Fruit fly (Drosophila melanogaster) whole organism, embryonic: ENCODE results near the gene CG7556.

ENCODE experiments used
- Blimp-1 ChIP-seq: fragments of 200-800 bp; sonication (Bioruptor generic); optimal IDR thresholded peaks from 3 replicates; lab custom pipeline; 2018; ENCODE audit warnings: missing biosample characterization, missing genetic modification characterization, mild to moderate bottlenecking, moderate library complexity, missing genetic modification reagents
- CG10147 ChIP-seq: fragments of 200-800 bp; sonication (Bioruptor generic); optimal IDR thresholded peaks from 2 replicates; lab custom pipeline; 2019; ENCODE audit warnings: missing biosample characterization, mild to moderate bottlenecking, missing genetic modification characterization, moderate library complexity
- CG12236 ChIP-seq: fragments of 200-800 bp; sonication (Bioruptor generic); optimal IDR thresholded peaks from 2 replicates; lab custom pipeline; 2016; ENCODE audit warnings: missing biosample characterization, missing genetic modification characterization
- CG1529 ChIP-seq: fragments of 200-800 bp; sonication (Bioruptor generic); optimal IDR thresholded peaks from 3 replicates; lab custom pipeline; 2018; ENCODE audit warnings: missing biosample characterization, missing genetic modification characterization
- CG15514 ChIP-seq: fragments of 200-800 bp; sonication (Bioruptor generic); optimal IDR thresholded peaks from 3 replicates; lab custom pipeline; 2017; ENCODE audit warnings: missing biosample characterization, missing genetic modification characterization, mild to moderate bottlenecking, moderate library complexity, missing genetic modification reagents
- CG15601 ChIP-seq: fragments of 200-800 bp; sonication (Bioruptor generic); optimal IDR thresholded peaks from 3 replicates; lab custom pipeline; 2019; ENCODE audit warnings: missing biosample characterization, mild to moderate bottlenecking, missing genetic modification characterization, moderate library complexity
- CG1603 ChIP-seq: fragments of 200-800 bp; sonication (Bioruptor generic); optimal IDR thresholded peaks from 2 replicates; lab custom pipeline; 2019; ENCODE audit warnings: missing biosample characterization, mild to moderate bottlenecking, missing genetic modification characterization, moderate library complexity
- CG17612 ChIP-seq: fragments of 200-800 bp; sonication (Bioruptor generic); IDR thresholded peaks from 2 replicates; pipeline ENCODE4 v1.3.6; 2022; ENCODE audit warnings: missing biosample characterization, missing genetic modification characterization
- CG18011 ChIP-seq: fragments of 200-800 bp; sonication (Bioruptor generic); optimal IDR thresholded peaks from 2 replicates; lab custom pipeline; 2017; ENCODE audit warnings: missing biosample characterization, missing genetic modification characterization, mild to moderate bottlenecking, moderate library complexity, missing genotype
- CG2120 ChIP-seq: fragments of 200-800 bp; sonication (Bioruptor generic); optimal IDR thresholded peaks from 3 replicates; lab custom pipeline; 2016; ENCODE audit warnings: missing biosample characterization, missing genetic modification characterization
- CG30020 ChIP-seq: fragments of 200-800 bp; optimal IDR thresholded peaks from 2 replicates; lab custom pipeline; 2019; ENCODE audit warnings: missing biosample characterization, mild to moderate bottlenecking, missing genetic modification characterization, moderate library complexity
- CG30431 ChIP-seq: fragments of 200-800 bp; sonication (Bioruptor generic); optimal IDR thresholded peaks from 2 replicates; lab custom pipeline; 2017; ENCODE audit warnings: missing biosample characterization, missing genetic modification characterization
- CG34376 ChIP-seq: fragments of 200-800 bp; sonication (Bioruptor generic); optimal IDR thresholded peaks from 2 replicates; lab custom pipeline; 2018; ENCODE audit warnings: missing biosample characterization, mild to moderate bottlenecking, missing genetic modification characterization
- CG6765 ChIP-seq: fragments of 200-800 bp; sonication (Bioruptor generic); optimal IDR thresholded peaks from 3 replicates; lab custom pipeline; 2017; ENCODE audit warnings: missing biosample characterization, mild to moderate bottlenecking, missing genetic modification characterization
- CG6791 ChIP-seq: fragments of 200-800 bp; sonication (Bioruptor generic); IDR thresholded peaks from 3 replicates; pipeline ENCODE4 v1.3.6; 2022; ENCODE audit warnings: missing biosample characterization, missing genetic modification characterization; ENCODE audit not compliant: partially characterized antibody
- CG7963 ChIP-seq: fragments of 200-800 bp; sonication (Bioruptor generic); IDR thresholded peaks from 3 replicates; pipeline ENCODE4 v1.3.6; 2022; ENCODE audit warnings: missing biosample characterization, missing genetic modification characterization; ENCODE audit not compliant: partially characterized antibody
- CG9876 ChIP-seq: fragments of 200-800 bp; sonication (Bioruptor generic); optimal IDR thresholded peaks from 2 replicates; lab custom pipeline; 2016; ENCODE audit warnings: missing biosample characterization, missing genetic modification characterization
- CTCF ChIP-seq: fragments of 200-800 bp; sonication (Bioruptor generic); optimal IDR thresholded peaks from 2 replicates; lab custom pipeline; 2017; ENCODE audit warnings: missing biosample characterization, mild to moderate bottlenecking, missing genetic modification characterization, moderate library complexity
- Dbx ChIP-seq: fragments of 200-800 bp; sonication (Bioruptor generic); IDR thresholded peaks from 3 replicates; pipeline ENCODE4 v1.3.6; 2022; ENCODE audit warnings: missing biosample characterization, missing genetic modification characterization
- Doc3 ChIP-seq: fragments of 200-800 bp; sonication (Bioruptor generic); IDR thresholded peaks from 3 replicates; pipeline ENCODE4 v1.3.6; 2022; ENCODE audit warnings: missing biosample characterization, missing genetic modification characterization; ENCODE audit not compliant: partially characterized antibody
- E2f2 ChIP-seq: fragments of 200-800 bp; sonication (Bioruptor generic); IDR thresholded peaks from 2 replicates; pipeline ENCODE4 v1.3.6; 2022; ENCODE audit warnings: missing biosample characterization, missing genetic modification characterization
- Eip74EF ChIP-seq, 2 experiments: fragments of 200-800 bp in 1 of 2; fragments of >200 bp in 1 of 2; sonication (Bioruptor generic) in 1 of 2; optimal IDR thresholded peaks; 2 replicates each; lab custom pipeline; 2017 to 2019; ENCODE audit warnings: missing biosample characterization in 2 of 2, missing genetic modification characterization in 2 of 2, mild to moderate bottlenecking in 1 of 2, moderate library complexity in 1 of 2
- H15 ChIP-seq: fragments of 200-800 bp; sonication (Bioruptor generic); IDR thresholded peaks from 3 replicates; pipeline ENCODE4 v1.3.6; 2022; ENCODE audit warnings: missing biosample characterization, missing genetic modification characterization
- MBD-R2 ChIP-seq: fragments of 200-800 bp; sonication (Bioruptor generic); IDR thresholded peaks from 2 replicates; pipeline ENCODE4 v1.3.6; 2022; ENCODE audit warnings: missing biosample characterization, missing genetic modification characterization
- MESR4 ChIP-seq: fragments of 200-800 bp; sonication (Bioruptor generic); optimal IDR thresholded peaks from 2 replicates; lab custom pipeline; 2018; ENCODE audit warnings: missing biosample characterization, mild to moderate bottlenecking, missing genetic modification characterization, moderate library complexity
- Med ChIP-seq: fragments of 200-800 bp; sonication (Bioruptor generic); peaks from one replicate; lab custom pipeline; 2016; ENCODE audit warnings: missing biosample characterization, missing genetic modification characterization, mild to moderate bottlenecking, inconsistent platforms, moderate library complexity
- Sin3A ChIP-seq: fragments of >200 bp; optimal IDR thresholded peaks from 2 replicates; lab custom pipeline; 2018
- Trl ChIP-seq, 3 experiments: fragments of >200 bp in 2 of 3; fragments of 200-800 bp in 1 of 3; sonication (Bioruptor generic) in 1 of 3; optimal IDR thresholded peaks; 2 replicates in 1 of 3; 3 replicates in 2 of 3; lab custom pipeline; 2016 to 2017; ENCODE audit warnings: missing biosample characterization in 1 of 3, missing genetic modification characterization in 1 of 3
- YL-1 ChIP-seq: fragments of 200-800 bp; sonication (Bioruptor generic); optimal IDR thresholded peaks from 3 replicates; lab custom pipeline; 2017; ENCODE audit warnings: missing biosample characterization, mild to moderate bottlenecking, missing genetic modification characterization
- amos ChIP-seq: fragments of 200-800 bp; sonication (Bioruptor generic); IDR thresholded peaks from 2 replicates; pipeline ENCODE4 v1.3.6; 2022; ENCODE audit warnings: missing biosample characterization, missing genetic modification characterization; ENCODE audit not compliant: partially characterized antibody
- bowl ChIP-seq: fragments of 200-800 bp; sonication (Bioruptor generic); IDR thresholded peaks from 2 replicates; pipeline ENCODE4 v1.3.6; 2022; ENCODE audit warnings: missing biosample characterization, missing genetic modification characterization
- btn ChIP-seq: fragments of 200-800 bp; sonication (Bioruptor generic); optimal IDR thresholded peaks from 2 replicates; lab custom pipeline; 2016; ENCODE audit warnings: missing biosample characterization, missing genetic modification characterization
- chinmo ChIP-seq: fragments of 200-800 bp; sonication (Bioruptor generic); IDR thresholded peaks from 4 replicates; pipeline ENCODE4 v1.3.6; 2022; ENCODE audit warnings: missing biosample characterization, missing genetic modification characterization; ENCODE audit not compliant: partially characterized antibody
- grau ChIP-seq: fragments of 200-800 bp; optimal IDR thresholded peaks from 3 replicates; lab custom pipeline; 2019; ENCODE audit warnings: missing biosample characterization, mild to moderate bottlenecking, missing genetic modification characterization, moderate library complexity
- gt ChIP-seq: fragments of 200-800 bp; sonication (Bioruptor generic); IDR thresholded peaks from 2 replicates; pipeline ENCODE4 v1.3.6; 2022; ENCODE audit warnings: missing biosample characterization, missing genetic modification characterization
- inv ChIP-seq: fragments of 200-800 bp; sonication (Bioruptor generic); IDR thresholded peaks from 2 replicates; pipeline ENCODE4 v1.3.6; 2022; ENCODE audit warnings: missing biosample characterization, missing genetic modification characterization; ENCODE audit not compliant: partially characterized antibody
- kay ChIP-seq: fragments of 200-800 bp; sonication (Bioruptor generic); optimal IDR thresholded peaks from 2 replicates; lab custom pipeline; 2016; ENCODE audit warnings: missing biosample characterization, missing genetic modification characterization
- kni ChIP-seq: fragments of 200-800 bp; sonication (Bioruptor generic); optimal IDR thresholded peaks from 3 replicates; lab custom pipeline; 2017; ENCODE audit warnings: mild to moderate bottlenecking, missing biosample characterization, missing genetic modification reagents, missing genetic modification characterization
- knrl ChIP-seq: fragments of 200-800 bp; sonication (Bioruptor generic); IDR thresholded peaks from 3 replicates; pipeline ENCODE4 v1.3.6; 2022; ENCODE audit warnings: missing biosample characterization, missing genetic modification characterization; ENCODE audit not compliant: partially characterized antibody
- nerfin-2 ChIP-seq: fragments of 200-800 bp; sonication (Bioruptor generic); IDR thresholded peaks from 2 replicates; pipeline ENCODE4 v1.3.6; 2022; ENCODE audit warnings: missing biosample characterization, missing genetic modification characterization; ENCODE audit not compliant: partially characterized antibody
- p53 ChIP-seq: fragments of 200-800 bp; sonication (Bioruptor generic); optimal IDR thresholded peaks from 2 replicates; lab custom pipeline; 2016; ENCODE audit warnings: missing biosample characterization, missing genetic modification characterization
- pum ChIP-seq: fragments of 200-800 bp; sonication (Bioruptor generic); optimal IDR thresholded peaks from 2 replicates; lab custom pipeline; 2016; ENCODE audit warnings: missing biosample characterization, missing genetic modification characterization
- pzg ChIP-seq: fragments of 200-800 bp; sonication (Bioruptor generic); optimal IDR thresholded peaks from 3 replicates; lab custom pipeline; 2018; ENCODE audit warnings: missing biosample characterization, mild to moderate bottlenecking, missing genetic modification characterization, moderate library complexity
- sc ChIP-seq, 3 experiments: fragments of >200 bp in 2 of 3; fragments of 200-800 bp in 1 of 3; sonication (Bioruptor generic) in 1 of 3; optimal IDR thresholded peaks; 2 replicates in 2 of 3; 3 replicates in 1 of 3; lab custom pipeline; 2017; ENCODE audit warnings: mild to moderate bottlenecking in 1 of 3, missing biosample characterization in 1 of 3, missing genetic modification characterization in 1 of 3, missing genetic modification reagents in 1 of 3
- sens ChIP-seq: fragments of 200-800 bp; sonication (Bioruptor generic); peaks from one replicate; lab custom pipeline; 2016; ENCODE audit warnings: missing biosample characterization, missing genetic modification characterization
- slbo ChIP-seq: fragments of 200-800 bp; sonication (Bioruptor generic); IDR thresholded peaks from 2 replicates; pipeline ENCODE4 v1.3.6; 2022; ENCODE audit warnings: missing biosample characterization, missing genetic modification characterization
- sob ChIP-seq: fragments of 200-800 bp; sonication (Bioruptor generic); IDR thresholded peaks from 2 replicates; pipeline ENCODE4 v1.3.6; 2022; ENCODE audit warnings: missing biosample characterization, missing genetic modification characterization
- sug ChIP-seq: fragments of 200-800 bp; optimal IDR thresholded peaks from 2 replicates; lab custom pipeline; 2019; ENCODE audit warnings: missing biosample characterization, mild to moderate bottlenecking, missing genetic modification characterization, moderate library complexity
- tup ChIP-seq: fragments of 200-800 bp; sonication (Bioruptor generic); optimal IDR thresholded peaks from 2 replicates; lab custom pipeline; 2016; ENCODE audit warnings: missing biosample characterization, mild to moderate bottlenecking, missing genetic modification characterization, moderate library complexity
- vfl ChIP-seq: fragments of 200-800 bp; sonication (Bioruptor generic); optimal IDR thresholded peaks from 2 replicates; lab custom pipeline; 2016; ENCODE audit warnings: missing biosample characterization, missing genetic modification characterization

The CG7556 gene

DNA sequence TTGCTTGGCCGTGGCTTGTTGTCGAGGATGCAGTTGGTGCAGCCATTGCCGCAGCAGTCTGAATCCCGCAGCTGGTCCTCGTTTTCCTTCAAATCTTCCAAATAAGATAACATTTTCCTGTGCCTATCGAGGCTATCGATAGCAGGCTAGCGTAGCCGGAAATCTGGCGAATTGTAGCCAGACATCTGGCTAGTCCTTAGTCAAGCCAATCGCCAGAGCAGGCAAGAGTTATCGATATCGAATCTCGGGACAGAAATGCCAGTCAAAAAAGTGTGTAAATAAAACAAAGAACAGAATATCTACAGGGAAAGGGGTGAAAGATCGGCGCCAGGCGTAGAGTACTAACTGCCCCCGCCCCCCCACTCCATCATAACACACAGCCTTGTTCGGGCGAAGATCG, 13.7 kb upstream of the CG7556 start, which contains the start of the genes CG7914 and CG14194 (continued):
- TF ChIP-seq Dbx, result no peak
- peak; percentile 54 for TF ChIP-seq sens (GFP tag; lab: Kevin White, UChicago)
- peak; percentile 50 for TF ChIP-seq Med (GFP tag; lab: Kevin White, UChicago)
- TF ChIP-seq pzg (GFP tag; lab: Kevin White, UChicago), result peak; percentile 69
- no peak for TF ChIP-seq gt (GFP tag; lab: Robert Waterston, UW)
- 0 out of 2 replicates have a peak, but pooled peaks have one; percentile 32 for TF ChIP-seq sob (GFP tag; lab: Robert Waterston, UW)
- TF ChIP-seq tup (GFP tag; lab: Kevin White, UChicago), result no peak
- TF ChIP-seq YL-1 (GFP tag; lab: Kevin White, UChicago), result peak; percentile 43
- no peak for TF ChIP-seq CG2120 (GFP tag; lab: Kevin White, UChicago)
- TF ChIP-seq CG6765 (GFP tag; lab: Kevin White, UChicago), result no peak
- TF ChIP-seq kni (GFP tag; lab: Kevin White, UChicago), result no peak
- TF ChIP-seq CG17612 (GFP tag; lab: Robert Waterston, UW), result no peak
- TF ChIP-seq bowl, result no peak
- no peak for TF ChIP-seq btn (GFP tag; lab: Kevin White, UChicago)
- TF ChIP-seq amos (GFP tag; lab: Robert Waterston, UW), result peak; percentile 77
- TF ChIP-seq CG30020, result peak; percentile 17
- TF ChIP-seq CG12236 (GFP tag; lab: Kevin White, UChicago), result no peak
- TF ChIP-seq sug (tag; lab: Kevin White, UChicago), result peak; percentile 7
- peak; percentile 65 for TF ChIP-seq E2f2 (GFP tag; lab: Robert Waterston, UW)
- TF ChIP-seq Eip74EF (GFP tag; optimal IDR thresholded peaks at IDR 0.05; lab: Kevin White, UChicago), result no peak
- peak; percentile 63; the same call in 2 of the 3 replicates for TF ChIP-seq Doc3 (GFP tag; lab: Robert Waterston, UW)
- no peak for TF ChIP-seq CG10147 (GFP tag; lab: Kevin White, UChicago)
- TF ChIP-seq kay (GFP tag; lab: Kevin White, UChicago), result no peak
- TF ChIP-seq Trl (optimal IDR thresholded peaks at IDR 0.05; lab: Kevin White, UChicago), result no peak
- TF ChIP-seq Trl (GFP tag; optimal IDR thresholded peaks at IDR 0.05; lab: Kevin White, UChicago), result no peak
- TF ChIP-seq inv (GFP tag; lab: Robert Waterston, UW), result peak; percentile 60
- TF ChIP-seq MBD-R2 (GFP tag; lab: Robert Waterston, UW), result peak; percentile 92
- TF ChIP-seq nerfin-2 (GFP tag; lab: Robert Waterston, UW), result peak; percentile 93
- TF ChIP-seq CG15601 (tag; lab: Kevin White, UChicago), result no peak
- peak; percentile 91 for TF ChIP-seq CG6791 (GFP tag; lab: Robert Waterston, UW)
- peak; percentile 46 for TF ChIP-seq CG18011 (GFP tag; lab: Kevin White, UChicago)
- TF ChIP-seq grau (tag; lab: Kevin White, UChicago), result peak; percentile 14
- no peak for TF ChIP-seq slbo (GFP tag; lab: Robert Waterston, UW)
- TF ChIP-seq CG1603, result peak; percentile 60
- no peak for TF ChIP-seq sc (optimal IDR thresholded peaks at IDR 0.05; lab: Kevin White, UChicago)
- no peak for TF ChIP-seq sc (GFP tag; optimal IDR thresholded peaks at IDR 0.05; lab: Kevin White, UChicago)
- TF ChIP-seq p53, result no peak
- peak; percentile 58 for TF ChIP-seq CG15514 (GFP tag; lab: Kevin White, UChicago)
- TF ChIP-seq pum (GFP tag; lab: Kevin White, UChicago), result no peak
- no peak for TF ChIP-seq CG9876 (GFP tag; lab: Kevin White, UChicago)
- TF ChIP-seq chinmo, result peak; percentile 76; the same call in 2 of the 4 replicates
- TF ChIP-seq H15 (GFP tag; lab: Robert Waterston, UW), result no peak
- TF ChIP-seq MESR4 (GFP tag; lab: Kevin White, UChicago), result peak; percentile 74
- TF ChIP-seq CG1529 (GFP tag; lab: Kevin White, UChicago), result no peak
- TF ChIP-seq CTCF (GFP tag; lab: Kevin White, UChicago), result no peak
- TF ChIP-seq Sin3A, result peak; percentile 1
- TF ChIP-seq Blimp-1 (GFP tag; lab: Kevin White, UChicago), result no peak
- peak; percentile 84 for TF ChIP-seq CG7963 (GFP tag; lab: Robert Waterston, UW)
- TF ChIP-seq vfl (GFP tag; lab: Kevin White, UChicago), result no peak
- TF ChIP-seq CG34376 (GFP tag; lab: Kevin White, UChicago), result peak; percentile 2
- TF ChIP-seq knrl, result peak; percentile 61; the same call in 2 of the 3 replicates
- no peak for TF ChIP-seq CG30431 (GFP tag; lab: Kevin White, UChicago)
